Worm (Caenorhabditis elegans) whole organism, L3 larva: ENCODE results near the gene lys-4.

ENCODE experiments used
- ama-1 ChIP-seq: fragments of 150-350 bp; optimal IDR thresholded peaks from 2 replicates; lab custom pipeline; 2018
- elt-2 ChIP-seq: sonication (generic microtip); optimal IDR thresholded peaks from 2 replicates; lab custom pipeline; 2016; ENCODE audit warnings: missing genetic modification reagents, mild to moderate bottlenecking, missing genetic modification characterization, missing compliant biosample characterization
- mml-1 ChIP-seq: fragments of 150-350 bp; sonication (generic microtip); optimal IDR thresholded peaks from 3 replicates; lab custom pipeline; 2014; ENCODE audit warnings: missing biosample characterization, missing genetic modification characterization
- pha-4 ChIP-seq: fragments of 150-350 bp; optimal IDR thresholded peaks from 2 replicates; lab custom pipeline; 2014; ENCODE audit warnings: missing biosample characterization, missing genetic modification reagents, missing genetic modification characterization
- unc-39 ChIP-seq: sonication (generic microtip); optimal IDR thresholded peaks from 4 replicates; lab custom pipeline; 2017; ENCODE audit warnings: missing biosample characterization, missing genetic modification characterization

ce11 chrIV:11623060-11623459 lies at the start of gene lys-4:
- peak; percentile 82 for TF ChIP-seq elt-2 (tag; lab: Kevin White, UChicago)
- TF ChIP-seq pha-4 (tag; lab: Kevin White, UChicago) = no peak
- no peak for TF ChIP-seq ama-1 (lab: Kevin White, UChicago)
- TF ChIP-seq unc-39 = no peak
- no peak for TF ChIP-seq mml-1 (tag; lab: Kevin White, UChicago)
